Worm (Caenorhabditis elegans): ENCODE measurements around the gene Y17G9B.5.

DNA sequence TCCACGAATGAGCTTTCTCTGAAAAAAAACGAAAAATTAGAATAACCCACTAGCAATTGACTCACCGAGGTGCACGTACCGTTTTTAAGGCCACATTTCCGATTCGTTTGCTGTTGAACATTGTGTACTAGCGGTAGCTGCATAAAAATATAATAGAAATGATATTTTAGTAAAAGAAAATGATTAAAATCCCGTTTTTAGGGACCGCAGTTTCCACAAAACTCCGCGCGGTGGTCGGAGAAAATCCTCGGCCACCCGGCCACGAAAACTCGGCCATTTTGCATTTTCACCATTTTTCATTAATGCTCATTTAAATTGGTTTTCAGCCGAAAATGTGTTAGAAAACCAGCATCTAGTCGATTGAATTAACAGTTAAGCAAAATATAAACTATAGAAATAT is 37.7 kb upstream of the Y17G9B.5 start, which contains the start of gene yars-2:
- TF ChIP-seq irx-1 (tag; optimal IDR thresholded peaks at IDR 0.05) (no peak), lin-13 (GFP tag; optimal IDR thresholded peaks at IDR 0.05) (no peak), efl-1 (optimal IDR thresholded peaks at IDR 0.05) (peak; percentile 4 to 26), efl-1 (GFP tag; optimal IDR thresholded peaks at IDR 0.05 in 1 of 2) (no peak), nhr-12 (tag; optimal IDR thresholded peaks at IDR 0.05) (no peak), unc-86 (tag; optimal IDR thresholded peaks at IDR 0.05) (no peak), aly-2 (tag; optimal IDR thresholded peaks at IDR 0.05) (no peak), ama-1 (optimal IDR thresholded peaks at IDR 0.05) (no peak)

Data from whole organism, L1 larva.